Worm (Caenorhabditis elegans): ENCODE measurements around the gene D1046.4.

- no peak for TF ChIP-seq pha-4 (tag; optimal IDR thresholded peaks at IDR 0.05)
- no peak for TF ChIP-seq ama-1 (optimal IDR thresholded peaks at IDR 0.05)
- TF ChIP-seq hlh-8 (tag; optimal IDR thresholded peaks at IDR 0.05) = no peak
- TF ChIP-seq ceh-2 (tag; optimal IDR thresholded peaks at IDR 0.05) = no peak
Observed at ce11 chrIV:8984566-8984965, 50.9 kb downstream of the D1046.4 start, which contains the start of gene nstp-1.
